Worm (Caenorhabditis elegans) whole organism, L2 larva: Measurements from ENCODE around the gene T23B5.4.

Source experiments
- R02D3.7 ChIP-seq: fragments of 150-350 bp; optimal IDR thresholded peaks from 2 replicates; lab custom pipeline; 2014; ENCODE audit warnings: missing biosample characterization, missing genetic modification characterization
- alr-1 ChIP-seq: fragments of 150-350 bp; optimal IDR thresholded peaks from 2 replicates; lab custom pipeline; 2014; ENCODE audit warnings: missing biosample characterization, missing genetic modification characterization
- ceh-16 ChIP-seq: fragments of 150-350 bp; optimal IDR thresholded peaks from 2 replicates; lab custom pipeline; 2014; ENCODE audit warnings: missing biosample characterization, missing genetic modification characterization
- ceh-82 ChIP-seq: fragments of 150-350 bp; optimal IDR thresholded peaks from 2 replicates; lab custom pipeline; 2014; ENCODE audit warnings: missing biosample characterization, missing genetic modification characterization
- fos-1 ChIP-seq: fragments of 150-350 bp; optimal IDR thresholded peaks from 2 replicates; lab custom pipeline; 2014; ENCODE audit warnings: missing biosample characterization, missing genetic modification characterization
- lin-13 ChIP-seq: fragments of 150-350 bp; optimal IDR thresholded peaks from 2 replicates; lab custom pipeline; 2014; ENCODE audit warnings: missing biosample characterization, missing genetic modification reagents, missing genetic modification characterization
- nhr-129 ChIP-seq: fragments of 150-350 bp; optimal IDR thresholded peaks from 2 replicates; lab custom pipeline; 2014; ENCODE audit warnings: missing biosample characterization, missing genetic modification characterization
- nhr-25 ChIP-seq: fragments of 150-350 bp; sonication (generic microtip); optimal IDR thresholded peaks from 3 replicates; lab custom pipeline; 2014; ENCODE audit warnings: missing biosample characterization, missing genetic modification characterization
- nhr-6 ChIP-seq: fragments of 150-350 bp; optimal IDR thresholded peaks from 2 replicates; lab custom pipeline; 2014; ENCODE audit warnings: missing biosample characterization, missing genetic modification characterization
- sem-4 ChIP-seq: fragments of 150-350 bp; optimal IDR thresholded peaks from 2 replicates; lab custom pipeline; 2014; ENCODE audit warnings: missing biosample characterization, missing genetic modification reagents, missing genetic modification characterization
- skn-1 ChIP-seq: sonication (generic microtip); optimal IDR thresholded peaks from 2 replicates; lab custom pipeline; 2017; ENCODE audit warnings: missing biosample characterization, missing genetic modification characterization
- sma-9 ChIP-seq, 2 experiments: fragments of 150-350 bp in 1 of 2; sonication (generic microtip) in 1 of 2; optimal IDR thresholded peaks; 2 replicates each; lab custom pipeline; 2014 to 2016; ENCODE audit warnings: missing genetic modification characterization in 2 of 2, mild to moderate bottlenecking in 1 of 2, missing biosample characterization in 1 of 2, missing compliant biosample characterization in 1 of 2, missing genetic modification reagents in 1 of 2, moderate library complexity in 1 of 2
- snpc-4 ChIP-seq: fragments of 150-350 bp; optimal IDR thresholded peaks from 2 replicates; lab custom pipeline; 2014; ENCODE audit warnings: missing biosample characterization, missing genetic modification characterization

T23B5.4 gene

ce11 chrIV:12724641-12725040 is 49.8 kb downstream of the T23B5.4 start, which contains the start of the genes T23F6.3 and rbd-1 (continued):
- TF ChIP-seq fos-1 (peak; percentile 51), ceh-82 (tag; lab: Kevin White, UChicago) (peak; percentile 72), nhr-129 (tag; lab: Kevin White, UChicago) (peak; percentile 89)

- TF ChIP-seq R02D3.7 (tag; lab: Kevin White, UChicago) (no peak), snpc-4 (no peak), ceh-16 (tag; lab: Kevin White, UChicago) (no peak), sem-4 (tag; lab: Kevin White, UChicago) (no peak), lin-13 (GFP tag; lab: Kevin White, UChicago) (no peak), skn-1 (tag; lab: Kevin White, UChicago) (no peak), sma-9 (GFP tag; optimal IDR thresholded peaks at IDR 0.05; lab: Kevin White, UChicago) (no peak), sma-9 (tag; optimal IDR thresholded peaks at IDR 0.05; lab: Kevin White, UChicago) (no peak), nhr-6 (tag; lab: Kevin White, UChicago) (no peak), nhr-25 (tag; lab: Kevin White, UChicago) (no peak), alr-1 (tag; lab: Kevin White, UChicago) (no peak)
Measured at ce11 chrIV:12725228-12725627, 50.4 kb downstream of the T23B5.4 start.
